Worm (Caenorhabditis elegans): ENCODE measurements around the gene R04B3.3.

DNA sequence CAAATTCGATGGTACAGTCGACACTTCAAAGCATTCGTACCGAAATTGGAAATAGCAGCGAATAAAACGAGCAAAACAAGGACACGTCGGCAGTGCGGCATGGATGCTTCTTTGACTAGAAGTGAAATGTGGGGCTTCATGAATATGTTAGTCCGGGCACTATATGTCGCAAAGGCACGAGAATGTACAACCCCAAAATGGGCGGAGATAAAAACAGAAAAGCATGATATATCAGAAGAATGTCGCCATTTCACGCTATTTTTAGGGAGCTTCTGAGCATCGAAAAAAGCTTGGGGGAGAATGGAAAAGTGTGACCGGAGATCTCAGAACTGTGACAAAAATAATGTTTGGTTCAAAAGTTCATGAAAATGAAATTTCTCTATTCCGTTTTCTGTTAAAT, 32.5 kb downstream of the R04B3.3 start, which contains the start of gene T07D1.3:
- TF ChIP-seq nhr-237 (tag; optimal IDR thresholded peaks at IDR 0.05) (no peak), gmeb-1 (tag; optimal IDR thresholded peaks at IDR 0.05) (no peak), unc-62 (GFP tag; optimal IDR thresholded peaks at IDR 0.05) (no peak), aly-2 (tag; optimal IDR thresholded peaks at IDR 0.05) (no peak), mab-5 (tag; optimal IDR thresholded peaks at IDR 0.05) (no peak), nhr-6 (tag; optimal IDR thresholded peaks at IDR 0.05) (no peak), ZK546.5 (tag; optimal IDR thresholded peaks at IDR 0.05) (no peak), lin-13 (GFP tag; optimal IDR thresholded peaks at IDR 0.05) (no peak), ama-1 (optimal IDR thresholded peaks at IDR 0.05) (no peak)

Data from whole organism, L2 larva.